Fruit fly (Drosophila melanogaster): ENCODE measurements around the gene IntS6.
A peak's percentile ranks its signal among the peaks of the same experiment; 100 is the strongest.

Gene IntS6

dm6 chrX:5717741-5718475 is 29.1 kb downstream of the IntS6 start, which contains the start of gene CG33080 (continued):
- TF ChIP-seq CG10631 (GFP tag; optimal IDR thresholded peaks at IDR 0.05), result no peak
- no peak for TF ChIP-seq Eip75B (GFP tag; optimal IDR thresholded peaks at IDR 0.05)
- no peak for TF ChIP-seq CG1621 (tag; optimal IDR thresholded peaks at IDR 0.05)
- no peak for TF ChIP-seq Blimp-1 (GFP tag; optimal IDR thresholded peaks at IDR 0.05)
- TF ChIP-seq CG4318 (GFP tag; optimal IDR thresholded peaks at IDR 0.05), result no peak
- TF ChIP-seq CG16779 (tag; optimal IDR thresholded peaks at IDR 0.05), result no peak
- TF ChIP-seq spab (GFP tag; optimal IDR thresholded peaks at IDR 0.05), result no peak
- no peak for TF ChIP-seq CG8632 (GFP tag; optimal IDR thresholded peaks at IDR 0.05)
- no peak for TF ChIP-seq Eip93F (GFP tag; optimal IDR thresholded peaks at IDR 0.05)
- TF ChIP-seq ss (GFP tag; optimal IDR thresholded peaks at IDR 0.05), result no peak
- TF ChIP-seq Eip78C (GFP tag), result peak; percentile 31
- TF ChIP-seq vri (GFP tag; optimal IDR thresholded peaks at IDR 0.05), result peak; percentile 13
- TF ChIP-seq fd59A (GFP tag; optimal IDR thresholded peaks at IDR 0.05), result no peak
- no peak for TF ChIP-seq Sox14 (GFP tag; optimal IDR thresholded peaks at IDR 0.05)
- TF ChIP-seq Gug (GFP tag; IDR thresholded peaks at IDR 0.05), result no peak

- TF ChIP-seq Eip78C (GFP tag), result peak; percentile 52
- TF ChIP-seq esn (GFP tag; optimal IDR thresholded peaks at IDR 0.05), result peak; percentile 34
- TF ChIP-seq CG8119 (GFP tag; IDR thresholded peaks at IDR 0.05), result 0 out of 3 replicates have a peak, but pooled peaks have one; percentile 21
- TF ChIP-seq Sox102F (GFP tag; optimal IDR thresholded peaks at IDR 0.05), result peak; percentile 14
- no peak for TF ChIP-seq CG6854 (GFP tag; optimal IDR thresholded peaks at IDR 0.05)
- TF ChIP-seq CG11902 (GFP tag; optimal IDR thresholded peaks at IDR 0.05), result no peak
- TF ChIP-seq svp (GFP tag), result peak; percentile 66
- TF ChIP-seq Hr4 (GFP tag; optimal IDR thresholded peaks at IDR 0.05), result peak; percentile 1
- TF ChIP-seq Hr39 (GFP tag; optimal IDR thresholded peaks at IDR 0.05), result no peak
- 0 out of 2 replicates have a peak, but pooled peaks have one; percentile 31 for TF ChIP-seq CG15336 (GFP tag; IDR thresholded peaks at IDR 0.05)
Measured at dm6 chrX:5715455-5716227, 31.4 kb downstream of the IntS6 start.

dm6 chrX:5714786-5715185 is 32.3 kb downstream of the IntS6 start:
- TF ChIP-seq spab (GFP tag; optimal IDR thresholded peaks at IDR 0.05) (no peak), Hr38 (GFP tag; optimal IDR thresholded peaks at IDR 0.05) (no peak), ss (GFP tag; optimal IDR thresholded peaks at IDR 0.05) (no peak), svp (GFP tag) (no peak), CG6854 (GFP tag; optimal IDR thresholded peaks at IDR 0.05) (no peak), Sox15 (GFP tag; optimal IDR thresholded peaks at IDR 0.05) (no peak), CG6792 (GFP tag; optimal IDR thresholded peaks at IDR 0.05) (no peak), Gug (GFP tag; IDR thresholded peaks at IDR 0.05) (no peak), CG9139 (GFP tag; optimal IDR thresholded peaks at IDR 0.05) (no peak), CG6808 (GFP tag; optimal IDR thresholded peaks at IDR 0.05) (no peak), dac (GFP tag; optimal IDR thresholded peaks at IDR 0.05) (no peak), Eip93F (GFP tag; optimal IDR thresholded peaks at IDR 0.05) (no peak), Met (GFP tag; optimal IDR thresholded peaks at IDR 0.05) (no peak), cyc (GFP tag; optimal IDR thresholded peaks at IDR 0.05) (no peak)

dm6 chrX:5712966-5713365 is 34.1 kb downstream of the IntS6 start:
- peak; percentile 65 for TF ChIP-seq svp (GFP tag)
- no peak for TF ChIP-seq CG32006 (GFP tag; optimal IDR thresholded peaks at IDR 0.05)
- peak; percentile 22; the same call in 1 of the 3 replicates for TF ChIP-seq CG6163 (GFP tag; IDR thresholded peaks at IDR 0.05)
- peak; percentile 13 for TF ChIP-seq Eip78C (GFP tag)
